Fruit fly (Drosophila melanogaster) whole organism, pupa: Measurements from ENCODE around the gene CG1998.

Experiments used
- CG14655 ChIP-seq: fragments of 200-800 bp; sonication (Bioruptor generic); optimal IDR thresholded peaks from 3 replicates; lab custom pipeline; 2017; ENCODE audit warnings: mild to moderate bottlenecking, missing biosample characterization, missing genetic modification reagents, missing genetic modification characterization
- Pif1A ChIP-seq: fragments of 200-800 bp; sonication (Bioruptor generic); optimal IDR thresholded peaks from 3 replicates; lab custom pipeline; 2016; ENCODE audit warnings: missing biosample characterization, missing genetic modification characterization

- TF ChIP-seq Pif1A (no peak), CG14655 (no peak)
Measured at dm6 chrX:13447438-13447837, 34.6 kb upstream of the CG1998 start.
